Worm (Caenorhabditis elegans) whole organism, midembryonic: ENCODE data around the gene F45E6.1.

Experiments
- T22C8.4 ChIP-seq: fragments of 200-800 bp; sonication (Bioruptor generic); IDR thresholded peaks from 2 replicates; pipeline ENCODE4 v1.3.6; 2022; ENCODE audit warnings: missing genetic modification characterization, missing compliant biosample characterization
- cog-1 ChIP-seq: sonication (generic microtip); optimal IDR thresholded peaks from 2 replicates; lab custom pipeline; 2016; ENCODE audit warnings: missing genetic modification characterization, missing compliant biosample characterization
- flt-1 ChIP-seq: fragments of 200-800 bp; sonication (Bioruptor generic); IDR thresholded peaks from 2 replicates; pipeline ENCODE4 v1.3.6; 2022; ENCODE audit warnings: missing genetic modification characterization, missing compliant biosample characterization
- klf-2 ChIP-seq: fragments of 200-800 bp; sonication (Bioruptor generic); conservative IDR thresholded peaks from 2 replicates; pipeline ENCODE4 v1.3.6; 2022; ENCODE audit warnings: missing genetic modification reagents, missing genetic modification characterization, missing compliant biosample characterization
- med-1 ChIP-seq: sonication (generic microtip); optimal IDR thresholded peaks from 2 replicates; lab custom pipeline; 2017; ENCODE audit warnings: missing genetic modification characterization, mild to moderate bottlenecking, missing compliant biosample characterization, antibody characterized with exemption, missing genetic modification reagents; ENCODE audit not compliant: insufficient read depth
- ref-1 ChIP-seq: fragments of 200-800 bp; sonication (Bioruptor generic); conservative IDR thresholded peaks from 2 replicates; pipeline ENCODE4 v1.3.6; 2022; ENCODE audit warnings: missing genetic modification reagents, missing genetic modification characterization, missing compliant biosample characterization
- tab-1 ChIP-seq: fragments of 200-800 bp; sonication (Bioruptor generic); IDR thresholded peaks from 2 replicates; pipeline ENCODE4 v1.3.6; 2022; ENCODE audit warnings: missing genetic modification characterization, missing compliant biosample characterization
- ztf-23 ChIP-seq: fragments of 200-800 bp; sonication (Bioruptor generic); IDR thresholded peaks from 2 replicates; pipeline ENCODE4 v1.3.6; 2022; ENCODE audit warnings: missing genetic modification reagents, missing genetic modification characterization, missing compliant biosample characterization
- ztf-29 ChIP-seq: fragments of 200-800 bp; sonication (Bioruptor generic); IDR thresholded peaks from 2 replicates; pipeline ENCODE4 v1.3.6; 2022; ENCODE audit warnings: missing genetic modification reagents, missing genetic modification characterization, missing compliant biosample characterization

Gene F45E6.1

ce11 chrX:12491138-12491537, 13.9 kb upstream of the F45E6.1 start:
- TF ChIP-seq T22C8.4 (GFP tag; lab: Robert Waterston, UW) (no peak), ztf-29 (GFP tag; lab: Robert Waterston, UW) (no peak), ref-1 (GFP tag; lab: Robert Waterston, UW) (no peak), tab-1 (GFP tag; lab: Robert Waterston, UW) (no peak), klf-2 (GFP tag; lab: Robert Waterston, UW) (no peak), ztf-23 (GFP tag; lab: Robert Waterston, UW) (no peak), flt-1 (no peak), med-1 (no peak), cog-1 (no peak)

DNA sequence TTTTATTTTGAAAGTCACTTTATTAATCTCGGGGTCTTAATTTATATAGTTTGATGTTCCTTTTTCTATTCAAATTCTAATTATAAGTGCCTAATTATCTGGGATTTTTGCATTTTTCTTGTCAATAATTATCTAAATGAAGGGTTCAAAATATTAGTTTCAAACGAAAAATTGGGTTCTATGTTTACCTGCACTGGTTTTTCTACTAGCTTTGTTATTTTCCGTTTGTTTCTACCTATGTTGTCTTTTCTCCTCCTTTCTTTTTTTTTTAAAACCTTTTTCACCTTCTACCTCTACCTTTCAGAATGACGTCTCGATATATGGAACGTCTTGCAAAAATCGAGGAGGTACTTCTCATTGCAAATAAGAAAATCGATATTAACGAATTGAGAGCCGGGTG, 7.5 kb upstream of the F45E6.1 start, which contains the start of gene tbc-13:
TSS of gene tbc-13 (plus strand) at position 301 of the 400 bp plus-strand sequence.
- no peak for TF ChIP-seq flt-1
- no peak for TF ChIP-seq T22C8.4 (GFP tag; lab: Robert Waterston, UW)
- TF ChIP-seq cog-1 = no peak
- TF ChIP-seq tab-1 (GFP tag; lab: Robert Waterston, UW) = no peak
- TF ChIP-seq med-1 = no peak
- TF ChIP-seq ztf-29 (GFP tag; lab: Robert Waterston, UW) = no peak
- no peak for TF ChIP-seq ref-1 (GFP tag; lab: Robert Waterston, UW)

- TF ChIP-seq cog-1 = no peak
- no peak for TF ChIP-seq ztf-23 (GFP tag; lab: Robert Waterston, UW)
- no peak for TF ChIP-seq T22C8.4 (GFP tag; lab: Robert Waterston, UW)
- no peak for TF ChIP-seq ztf-29 (GFP tag; lab: Robert Waterston, UW)
- no peak for TF ChIP-seq med-1
- no peak for TF ChIP-seq flt-1
- TF ChIP-seq ref-1 (GFP tag; lab: Robert Waterston, UW) = no peak
- no peak for TF ChIP-seq klf-2 (GFP tag; lab: Robert Waterston, UW)
- TF ChIP-seq tab-1 (GFP tag; lab: Robert Waterston, UW) = no peak
Measured at ce11 chrX:12484078-12484477, 6.8 kb upstream of the F45E6.1 start.

- TF ChIP-seq ztf-23 (GFP tag; lab: Robert Waterston, UW) (0 out of 2 replicates have a peak, but pooled peaks have one; percentile 50), cog-1 (peak; percentile 63), med-1 (no peak), ref-1 (GFP tag; lab: Robert Waterston, UW) (0 out of 2 replicates have a peak, but pooled peaks have one; percentile 37), tab-1 (GFP tag; lab: Robert Waterston, UW) (0 out of 2 replicates have a peak, but pooled peaks have one; percentile 69), flt-1 (peak; percentile 74), ztf-29 (GFP tag; lab: Robert Waterston, UW) (no peak)
Measured at ce11 chrX:12480447-12480998, 3.3 kb upstream of the F45E6.1 start, which contains the start of gene atf-6. Gene atf-6 (plus strand): TSS chrX:12480948.

DNA sequence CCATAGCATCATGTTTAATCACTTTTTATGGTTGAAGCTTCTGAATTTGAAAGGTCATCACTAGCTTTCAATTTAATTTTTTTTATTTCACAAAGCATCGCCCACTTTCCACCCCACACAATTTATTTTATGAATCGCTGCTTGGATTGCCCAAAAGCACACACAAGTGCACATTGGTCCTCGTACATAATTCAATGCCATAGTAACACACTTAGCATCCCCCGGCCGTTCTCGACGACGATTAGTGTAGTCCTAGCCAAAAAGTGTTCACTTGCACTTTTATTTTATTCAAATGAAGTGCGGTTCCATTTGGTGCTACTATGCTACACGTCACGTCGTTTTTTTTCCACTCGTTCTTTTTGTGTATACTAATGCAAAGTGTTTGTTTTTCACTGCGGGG, 1.8 kb upstream of the F45E6.1 start:
- no peak for TF ChIP-seq ztf-29 (GFP tag; lab: Robert Waterston, UW)
- TF ChIP-seq cog-1 = no peak

DNA sequence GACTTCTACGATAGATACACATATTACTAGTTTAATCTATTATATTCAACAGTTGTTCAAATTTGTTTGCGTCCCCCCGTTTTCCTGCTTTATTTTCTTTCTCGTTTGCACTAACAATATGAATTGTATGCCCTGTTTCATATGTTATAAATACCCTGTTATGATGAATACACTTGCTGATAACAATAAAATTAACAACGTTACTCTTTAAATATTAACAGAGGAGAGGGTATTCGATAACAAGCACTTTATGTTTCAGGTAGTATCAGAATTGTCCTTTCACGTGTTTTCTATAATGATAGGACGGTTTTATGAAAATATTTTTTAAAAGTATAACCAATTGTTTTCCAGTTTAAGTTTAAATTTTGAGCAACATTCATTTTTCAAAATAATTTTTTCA, 1.2 kb upstream of the F45E6.1 start:
- TF ChIP-seq ztf-29 (GFP tag; lab: Robert Waterston, UW) (no peak), ref-1 (GFP tag; lab: Robert Waterston, UW) (no peak), T22C8.4 (GFP tag; lab: Robert Waterston, UW) (no peak), klf-2 (GFP tag; lab: Robert Waterston, UW) (no peak), flt-1 (no peak), cog-1 (no peak), ztf-23 (GFP tag; lab: Robert Waterston, UW) (no peak), med-1 (no peak), tab-1 (GFP tag; lab: Robert Waterston, UW) (no peak)

DNA sequence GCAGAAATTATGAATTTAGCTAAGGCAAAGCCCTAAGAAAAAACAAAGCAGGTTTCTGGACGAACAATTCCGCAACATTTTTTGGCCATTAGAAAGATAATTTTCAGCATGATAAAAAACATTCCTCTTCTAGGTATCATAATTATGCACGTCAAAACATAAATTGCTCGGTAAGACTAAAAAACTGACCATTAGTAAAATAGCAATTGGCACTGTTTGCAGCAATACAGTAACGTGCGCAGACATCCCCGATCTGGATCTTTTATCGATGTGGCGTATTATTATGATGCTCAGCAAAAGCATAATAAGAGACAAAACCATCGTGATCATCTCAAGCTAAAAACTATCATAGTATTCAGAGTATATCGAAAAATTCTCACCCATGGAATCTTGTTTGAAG, 829 bp downstream of the F45E6.1 start:
- no peak for TF ChIP-seq ref-1 (GFP tag; lab: Robert Waterston, UW)
- TF ChIP-seq med-1 = no peak
- no peak for TF ChIP-seq T22C8.4 (GFP tag; lab: Robert Waterston, UW)
- no peak for TF ChIP-seq tab-1 (GFP tag; lab: Robert Waterston, UW)
- TF ChIP-seq cog-1 = no peak
- no peak for TF ChIP-seq ztf-29 (GFP tag; lab: Robert Waterston, UW)
- TF ChIP-seq ztf-23 (GFP tag; lab: Robert Waterston, UW) = no peak
- TF ChIP-seq klf-2 (GFP tag; lab: Robert Waterston, UW) = no peak
- TF ChIP-seq flt-1 = no peak

ce11 chrX:12472232-12472631, 5.0 kb downstream of the F45E6.1 start:
- TF ChIP-seq ztf-23 (GFP tag; lab: Robert Waterston, UW) (no peak), med-1 (no peak), ref-1 (GFP tag; lab: Robert Waterston, UW) (no peak), tab-1 (GFP tag; lab: Robert Waterston, UW) (no peak), klf-2 (GFP tag; lab: Robert Waterston, UW) (no peak), cog-1 (no peak), flt-1 (no peak), ztf-29 (GFP tag; lab: Robert Waterston, UW) (no peak), T22C8.4 (GFP tag; lab: Robert Waterston, UW) (no peak)

DNA sequence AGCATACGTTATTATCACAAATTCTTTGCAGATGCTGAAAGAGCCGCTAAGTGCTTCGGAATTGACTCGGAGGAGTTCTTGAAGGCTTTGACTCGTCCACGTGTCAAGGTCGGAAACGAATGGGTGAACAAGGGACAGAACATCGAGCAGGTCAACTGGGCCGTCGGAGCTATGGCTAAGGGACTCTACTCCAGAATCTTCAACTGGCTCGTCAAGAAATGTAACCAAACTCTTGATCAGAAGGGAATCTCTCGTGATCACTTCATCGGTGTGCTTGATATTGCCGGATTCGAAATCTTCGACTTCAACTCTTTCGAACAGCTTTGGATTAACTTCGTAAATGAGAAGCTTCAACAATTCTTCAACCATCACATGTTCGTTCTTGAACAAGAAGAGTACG, 7.4 kb downstream of the F45E6.1 start:
- no peak for TF ChIP-seq T22C8.4 (GFP tag; lab: Robert Waterston, UW)
- no peak for TF ChIP-seq med-1
- no peak for TF ChIP-seq tab-1 (GFP tag; lab: Robert Waterston, UW)
- no peak for TF ChIP-seq ztf-23 (GFP tag; lab: Robert Waterston, UW)
- TF ChIP-seq klf-2 (GFP tag; lab: Robert Waterston, UW) = no peak
- no peak for TF ChIP-seq flt-1
- TF ChIP-seq ztf-29 (GFP tag; lab: Robert Waterston, UW) = no peak

DNA sequence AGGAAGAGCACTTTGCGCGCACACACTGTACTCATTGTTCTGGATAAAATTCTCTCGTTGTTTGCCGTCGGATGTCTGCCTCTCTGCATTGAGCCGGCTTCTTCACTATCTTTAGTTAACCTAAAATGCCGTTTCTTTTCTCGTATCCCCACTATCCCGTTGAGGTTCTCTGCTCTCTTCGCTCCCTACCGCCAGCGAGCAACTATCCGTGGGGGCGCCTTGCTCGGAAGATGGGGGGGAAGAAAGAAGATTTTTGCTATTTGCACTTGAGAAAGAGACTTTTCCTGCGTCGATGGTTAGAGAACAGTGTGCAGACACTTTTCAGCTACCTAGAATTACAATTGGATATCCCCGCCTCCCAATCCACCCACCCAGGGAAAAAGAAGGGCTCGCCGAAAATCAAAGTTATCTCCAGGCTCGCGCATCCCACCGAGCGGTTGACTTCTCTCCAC, 9.6 kb downstream of the F45E6.1 start, which contains the start of gene myo-2:
TSS of gene myo-2 (plus strand) at position 402 of the 452 bp plus-strand sequence.
- TF ChIP-seq flt-1 (no peak), tab-1 (GFP tag; lab: Robert Waterston, UW) (0 out of 2 replicates have a peak, but pooled peaks have one; percentile 39)
